Worm (Caenorhabditis elegans): ENCODE measurements around the gene R193.2.

R193.2 gene

DNA sequence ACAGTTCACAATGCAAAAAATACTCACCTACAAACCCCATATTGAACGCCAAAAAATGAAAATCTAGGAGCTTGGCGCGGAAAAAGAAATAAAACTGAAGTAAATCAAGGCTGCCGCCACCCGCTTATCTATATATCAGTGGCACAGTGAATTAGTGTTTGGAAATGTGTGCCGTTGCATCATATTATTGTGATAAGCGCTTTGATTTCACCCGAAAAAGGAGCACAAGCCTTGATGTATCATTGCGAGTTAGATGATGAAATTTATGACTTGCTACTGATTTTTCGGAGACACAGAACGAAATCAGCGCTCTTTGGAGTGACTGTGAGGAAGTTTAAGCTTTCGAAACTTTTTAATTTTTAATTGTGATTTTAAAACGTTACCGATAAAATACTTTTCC lies at the start of gene R193.2, which contains the start of gene R193.6:
Gene R193.2 (minus strand): TSS at position 148 of the 400 bp plus-strand sequence.
Gene R193.6 (plus strand): TSS at position 350 of the 400 bp plus-strand sequence.
- no peak for TF ChIP-seq unc-62 (GFP tag; optimal IDR thresholded peaks at IDR 0.05)

DNA sequence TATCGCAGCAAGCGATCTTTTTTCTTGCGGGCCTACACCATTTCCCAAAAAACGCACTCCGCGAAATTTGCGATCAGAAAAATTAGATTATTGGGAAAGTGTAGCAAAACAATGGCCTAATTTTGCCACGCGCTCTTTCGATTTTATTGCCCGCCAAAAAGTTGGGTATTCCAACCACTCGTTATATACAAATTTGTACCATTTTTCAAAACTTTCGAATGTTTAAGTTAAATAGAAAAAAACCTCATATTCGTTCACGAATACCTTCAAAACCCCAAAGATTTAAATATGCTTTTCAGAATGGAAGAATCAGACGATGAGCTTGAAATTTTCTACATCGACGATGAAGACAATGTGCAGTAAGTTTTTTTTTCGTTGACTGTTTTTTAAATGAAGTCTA lies 44.5 kb upstream of the R193.2 start, which contains the start of gene T13G4.1:
Gene T13G4.1 (plus strand): TSS at position 301 of the 400 bp plus-strand sequence.
- no peak for TF ChIP-seq unc-62 (GFP tag; optimal IDR thresholded peaks at IDR 0.05)

DNA sequence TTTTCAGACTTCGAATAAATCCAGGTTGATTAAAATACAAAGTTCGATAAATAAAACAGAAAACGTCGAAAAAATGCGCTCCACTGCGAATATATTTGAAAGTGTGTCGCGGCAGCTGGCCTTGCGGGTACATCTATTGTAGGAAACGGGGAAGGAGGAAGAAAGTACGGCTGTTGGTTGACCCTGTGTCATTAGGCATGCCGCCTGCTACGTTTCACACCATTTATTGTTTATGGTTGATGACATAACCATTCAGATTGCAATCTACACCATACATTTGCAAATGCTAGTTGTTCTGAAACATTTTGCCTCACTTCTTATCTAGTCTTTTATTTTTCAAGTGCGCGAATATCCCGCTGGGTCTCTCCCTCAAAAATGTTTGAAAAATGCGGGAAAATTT lies 43.2 kb upstream of the R193.2 start, which contains the start of gene T13G4.4:
Gene T13G4.4 (minus strand): TSS at position 97 of the 400 bp plus-strand sequence.
- no peak for TF ChIP-seq unc-62 (GFP tag; optimal IDR thresholded peaks at IDR 0.05)

DNA sequence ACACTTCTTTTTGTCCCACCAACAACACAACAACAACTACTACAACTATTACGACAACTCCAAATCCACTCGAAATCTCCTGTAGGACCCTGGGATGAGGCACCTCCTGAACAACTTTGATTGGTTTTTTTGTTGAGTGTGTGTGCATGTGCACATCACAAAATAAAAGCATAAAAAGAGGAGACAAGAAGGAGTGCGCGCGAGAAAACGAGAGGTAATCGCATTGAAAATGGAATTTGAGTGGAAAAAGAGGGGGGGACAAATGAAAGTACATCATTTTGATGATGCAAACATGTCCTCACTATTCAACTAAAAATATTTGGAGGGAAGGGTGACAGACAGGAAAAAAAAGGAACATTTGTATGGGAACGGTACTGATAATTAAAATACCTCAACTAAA lies 37.1 kb upstream of the R193.2 start:
- TF ChIP-seq unc-62 (GFP tag; optimal IDR thresholded peaks at IDR 0.05), result no peak

DNA sequence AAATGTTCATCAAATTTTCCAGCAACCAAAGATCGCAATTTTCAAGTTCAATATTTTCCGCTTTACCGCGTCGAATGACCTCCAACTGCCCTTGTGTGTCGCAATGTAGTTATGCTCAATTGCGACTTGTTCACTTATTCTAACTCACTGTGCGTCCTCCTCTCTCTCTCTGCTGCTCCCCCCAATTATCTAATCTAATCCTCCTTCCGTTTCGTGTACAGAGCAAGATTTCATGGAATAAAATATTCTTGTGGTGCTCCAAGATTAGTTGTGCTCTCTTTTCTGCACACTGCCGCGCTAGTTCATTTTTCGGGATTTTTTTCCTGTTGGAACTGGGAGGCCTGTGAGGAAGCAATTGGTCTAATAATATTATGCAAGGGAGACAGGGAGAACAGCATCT lies 35.6 kb upstream of the R193.2 start:
- no peak for TF ChIP-seq unc-62 (GFP tag; optimal IDR thresholded peaks at IDR 0.05)

DNA sequence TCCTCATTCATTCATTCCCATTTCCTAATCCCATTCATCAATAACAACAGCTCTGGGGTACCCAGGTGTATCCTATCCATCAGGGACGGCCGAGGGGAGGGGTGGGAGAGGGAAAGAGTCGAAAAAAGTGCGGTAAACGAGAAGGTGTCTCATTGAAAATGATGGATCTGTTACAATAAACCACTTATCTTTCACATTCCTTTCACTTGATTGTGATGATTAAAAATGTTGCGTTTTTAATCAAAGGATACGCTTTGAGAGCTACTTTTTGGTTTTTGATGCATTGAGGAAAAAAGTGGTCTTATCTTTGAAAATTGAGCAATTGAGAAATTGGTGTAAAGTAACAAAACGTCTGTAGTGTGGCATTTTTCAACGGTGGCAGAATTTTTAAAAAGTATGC lies 34.9 kb upstream of the R193.2 start:
- no peak for TF ChIP-seq unc-62 (GFP tag; optimal IDR thresholded peaks at IDR 0.05)

DNA sequence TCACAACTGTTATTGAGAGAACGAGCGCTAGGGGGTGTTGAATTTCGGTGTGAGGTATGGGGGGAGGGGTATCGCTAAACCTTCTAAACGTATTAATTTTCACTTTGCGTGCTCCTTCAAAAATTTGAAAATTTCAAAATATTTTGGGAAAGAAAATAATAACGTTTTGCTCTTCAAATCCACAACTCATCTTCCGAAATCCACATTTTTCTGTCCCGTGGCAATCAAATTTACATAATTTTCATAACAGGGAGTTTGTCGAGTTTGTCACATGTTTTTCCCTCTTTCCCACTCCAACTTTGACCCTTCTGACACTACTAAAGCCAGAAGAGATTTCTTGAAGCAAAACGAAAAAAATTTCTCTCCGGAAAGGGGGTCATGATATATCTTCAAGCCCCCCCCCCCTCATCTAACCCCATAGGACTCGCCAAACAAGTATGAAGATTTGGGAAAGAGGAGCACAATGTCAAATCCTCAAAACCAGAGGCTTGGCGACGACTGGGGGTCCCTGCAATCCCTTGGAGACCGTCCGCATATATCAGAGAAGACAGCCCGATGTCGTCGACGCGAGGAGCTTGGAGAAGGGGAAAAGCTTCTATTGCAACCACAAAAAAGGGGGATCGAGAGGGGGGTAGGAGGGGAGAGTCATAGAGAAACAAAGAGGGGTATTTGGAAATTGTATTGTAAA lies 33.0 kb upstream of the R193.2 start:
- no peak for TF ChIP-seq unc-62 (GFP tag; optimal IDR thresholded peaks at IDR 0.05)

DNA sequence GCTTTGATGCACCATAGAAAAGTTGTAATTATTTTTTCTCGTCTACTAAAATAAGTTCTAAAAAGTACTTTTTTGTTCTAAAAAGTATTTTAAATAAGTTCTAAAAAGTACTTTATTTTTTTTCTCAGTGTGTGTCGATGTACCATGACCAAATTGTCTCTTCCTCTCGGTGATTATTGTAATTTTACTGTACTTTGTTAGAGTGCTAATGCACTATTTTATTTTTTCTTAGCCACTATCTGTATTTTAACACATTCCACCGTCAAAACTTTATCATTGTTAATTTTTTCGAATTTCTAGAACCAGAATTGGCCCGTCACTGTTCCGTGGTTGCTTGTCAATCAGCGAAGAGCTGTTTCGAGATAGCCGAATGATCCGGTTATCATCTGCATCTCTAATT lies 31.6 kb upstream of the R193.2 start, which contains the start of gene hot-8:
Gene hot-8 (plus strand): TSS at position 301 of the 400 bp plus-strand sequence.
- no peak for TF ChIP-seq unc-62 (GFP tag; optimal IDR thresholded peaks at IDR 0.05)

DNA sequence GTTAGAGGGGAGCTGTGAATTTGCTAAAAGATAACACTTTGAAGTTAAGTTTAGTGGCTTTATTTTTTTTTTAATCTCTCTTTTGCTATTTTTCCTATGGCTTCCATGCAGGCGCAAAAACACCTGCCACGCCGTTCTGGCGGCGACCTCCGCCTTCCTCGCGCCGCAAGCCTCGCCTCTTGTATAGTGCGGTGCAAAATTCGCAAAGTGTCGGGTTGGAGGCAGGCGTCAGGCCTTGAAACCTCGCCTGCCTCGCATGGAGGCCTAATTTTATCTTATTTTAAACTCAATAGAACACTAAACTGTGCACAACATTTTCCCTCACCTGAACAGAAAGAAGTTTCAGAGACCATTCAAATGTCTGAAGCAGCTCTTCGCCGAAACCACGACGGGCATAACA lies 23.6 kb upstream of the R193.2 start:
- TF ChIP-seq unc-62 (GFP tag; optimal IDR thresholded peaks at IDR 0.05), result no peak

DNA sequence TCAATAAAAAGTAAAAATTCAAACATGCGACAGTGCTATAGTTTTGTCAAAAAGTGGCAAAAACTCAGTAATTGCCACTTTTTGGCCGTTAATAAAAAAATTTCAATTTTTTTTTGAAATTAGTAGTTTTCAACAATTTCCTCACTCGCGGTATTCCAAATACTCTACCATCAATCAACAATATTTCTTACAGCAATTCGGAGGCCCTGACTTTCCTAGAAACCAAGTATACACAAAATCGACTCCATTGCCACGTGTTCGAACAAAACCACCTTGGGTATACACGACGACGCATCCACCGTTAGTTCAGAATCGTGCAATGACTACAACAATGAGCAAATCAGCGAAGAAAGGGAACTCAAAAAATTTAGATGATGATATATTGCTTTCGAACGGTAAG lies 23.2 kb upstream of the R193.2 start:
- no peak for TF ChIP-seq unc-62 (GFP tag; optimal IDR thresholded peaks at IDR 0.05)

DNA sequence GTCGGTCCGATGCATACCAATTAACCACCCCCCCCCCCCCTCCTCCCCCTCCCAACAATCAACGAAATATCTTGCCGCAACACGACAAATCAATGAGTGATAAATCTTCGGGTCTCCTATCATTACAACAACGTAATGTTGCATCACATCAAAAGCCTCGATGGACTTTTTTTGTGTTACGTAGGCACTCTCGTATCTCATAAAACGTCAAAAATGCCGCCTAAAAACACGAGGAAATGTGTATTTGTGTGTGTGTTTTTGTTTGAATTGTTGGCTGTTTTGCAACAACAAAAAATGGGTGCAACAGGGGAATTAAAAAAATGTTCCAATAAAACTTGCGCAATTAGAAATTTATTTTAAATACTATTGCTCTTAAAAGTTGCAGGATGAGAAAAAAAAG lies 18.8 kb upstream of the R193.2 start:
- TF ChIP-seq unc-62 (GFP tag; optimal IDR thresholded peaks at IDR 0.05), result no peak

DNA sequence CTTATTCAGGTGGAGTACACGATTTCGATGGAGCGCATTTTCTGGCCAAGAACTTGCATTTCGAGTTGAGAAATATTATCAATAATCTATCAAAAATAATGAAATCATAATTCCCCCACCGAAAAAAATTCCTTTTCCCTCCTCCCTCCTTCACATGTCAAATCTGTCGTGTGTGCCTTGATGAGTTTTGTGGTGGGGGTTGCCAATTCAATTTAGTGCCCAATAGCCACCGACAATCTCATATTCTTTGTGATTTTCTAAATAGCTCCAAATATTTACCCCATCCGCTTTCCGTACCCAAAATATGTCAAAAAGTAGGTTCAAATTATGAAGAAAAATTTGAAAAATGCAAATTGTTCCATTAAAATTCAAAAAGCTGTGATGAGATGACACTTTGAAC lies 13.6 kb upstream of the R193.2 start, which contains the start of gene tmc-1:
Gene tmc-1 (plus strand): TSS at position 189 of the 400 bp plus-strand sequence.
- TF ChIP-seq unc-62 (GFP tag; optimal IDR thresholded peaks at IDR 0.05), result no peak

DNA sequence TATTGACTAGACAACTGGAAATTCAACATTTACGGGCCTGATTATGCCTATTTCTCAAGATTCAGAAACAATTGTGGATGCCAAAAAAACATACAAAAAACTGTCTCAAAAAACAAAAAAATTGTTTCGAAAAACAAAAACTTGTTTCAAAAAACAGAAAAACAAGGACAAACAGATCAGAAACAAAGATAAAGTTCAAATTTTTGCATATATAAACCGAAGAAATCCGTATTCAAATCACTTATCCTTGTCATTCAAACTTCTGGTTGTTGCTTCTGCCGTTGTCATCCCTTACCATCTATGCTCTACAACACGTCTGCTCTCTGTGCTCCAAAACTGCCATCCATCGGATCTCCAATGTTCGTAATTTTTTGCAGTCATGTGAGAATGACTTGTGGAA lies 6.3 kb upstream of the R193.2 start, which contains the start of gene R193.1:
Gene R193.1 (plus strand): TSS at position 301 of the 400 bp plus-strand sequence.
- no peak for TF ChIP-seq unc-62 (GFP tag; optimal IDR thresholded peaks at IDR 0.05)

DNA sequence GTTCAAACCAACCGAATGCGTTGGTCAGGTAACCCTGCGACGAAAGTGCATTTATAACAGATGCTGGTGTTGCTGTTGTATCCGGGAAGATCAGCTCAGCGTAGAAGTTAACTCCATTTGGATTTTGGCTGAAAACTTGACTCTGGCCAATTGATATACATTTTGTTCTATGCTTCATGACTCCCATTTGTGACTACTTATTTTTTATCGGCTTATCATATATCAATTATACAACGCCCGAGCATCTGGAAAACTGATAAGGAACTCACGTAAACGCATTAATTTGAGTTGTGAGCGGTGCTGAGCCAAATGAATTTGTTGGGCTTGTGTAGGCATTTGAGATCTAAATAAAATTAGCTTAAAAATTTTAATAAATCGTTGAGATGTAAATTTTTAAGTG lies 991 bp downstream of the R193.2 start:
- TF ChIP-seq unc-62 (GFP tag; optimal IDR thresholded peaks at IDR 0.05), result no peak

DNA sequence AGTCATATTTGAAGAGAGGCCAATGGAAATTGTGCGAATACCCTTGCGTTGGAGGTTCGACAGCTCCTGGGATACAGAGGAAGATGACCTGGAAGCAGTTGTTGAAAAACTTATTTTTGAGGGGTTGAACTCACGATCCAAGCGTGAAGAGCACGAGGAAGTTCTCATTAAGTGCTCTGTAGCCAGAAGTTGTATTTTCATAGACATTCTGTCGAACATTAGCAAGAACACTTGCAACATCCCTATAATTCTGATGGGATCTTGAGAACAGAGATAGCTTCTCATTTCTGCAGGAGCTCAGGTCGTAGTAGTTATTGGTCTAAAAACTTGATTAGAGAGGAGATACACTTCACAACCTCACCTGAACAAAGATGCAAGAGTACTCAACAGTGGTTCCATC lies 6.8 kb downstream of the R193.2 start:
- no peak for TF ChIP-seq unc-62 (GFP tag; optimal IDR thresholded peaks at IDR 0.05)

DNA sequence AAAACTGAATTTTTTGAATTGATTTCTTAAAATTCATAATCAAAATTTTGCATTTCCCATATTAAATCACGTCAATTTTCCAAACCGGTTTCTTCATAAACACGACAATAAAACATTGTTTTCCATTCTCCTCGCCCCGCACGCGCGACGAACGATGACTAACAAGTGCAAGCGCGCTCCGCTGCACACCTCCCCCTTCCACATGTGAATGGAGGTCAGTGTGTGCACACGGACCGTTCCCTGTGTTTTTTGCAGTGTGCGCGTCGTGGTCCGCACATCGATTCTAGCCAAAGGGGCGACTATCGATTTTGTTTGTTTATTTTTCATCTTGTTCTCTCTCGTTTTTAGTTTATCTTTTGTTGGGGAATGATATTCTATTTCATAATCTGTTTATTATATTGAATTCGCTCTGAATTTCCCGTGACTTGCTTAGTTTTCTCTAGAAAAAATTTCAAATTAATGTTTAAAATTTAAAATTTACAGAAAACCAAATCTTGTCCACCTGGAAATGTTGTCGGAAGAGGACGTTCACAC lies 19.8 kb downstream of the R193.2 start, which contains the start of gene snx-1:
Gene snx-1 (plus strand): TSS at position 484 of the 534 bp plus-strand sequence.
- no peak for TF ChIP-seq unc-62 (GFP tag; optimal IDR thresholded peaks at IDR 0.05)

DNA sequence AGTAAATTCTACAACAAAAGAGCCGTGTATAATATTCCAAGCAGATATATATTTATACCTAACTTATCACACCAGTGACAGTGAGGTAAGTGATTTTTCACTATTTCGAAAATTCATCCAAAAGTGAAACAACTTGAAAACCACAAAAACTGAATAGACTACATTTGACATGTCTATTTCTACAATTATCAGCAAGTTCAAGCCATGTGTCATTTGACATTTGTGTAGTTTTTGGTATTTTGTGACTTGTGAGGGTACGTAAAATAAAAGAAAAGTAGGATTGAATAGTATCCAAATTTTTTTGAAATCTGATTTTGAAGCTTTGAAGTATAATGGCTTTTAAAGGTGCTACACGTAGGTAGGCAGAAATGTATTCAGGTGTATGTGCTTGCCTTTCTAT lies 22.2 kb downstream of the R193.2 start:
- no peak for TF ChIP-seq unc-62 (GFP tag; optimal IDR thresholded peaks at IDR 0.05)
